Worm (Caenorhabditis elegans) whole organism, mixed stage, embryonic: ENCODE measurements around the gene dmsr-7.

Experiments
- M03D4.4 ChIP-seq: sonication (generic microtip); optimal IDR thresholded peaks from 2 replicates; lab custom pipeline; 2017; ENCODE audit warnings: mild to moderate bottlenecking, missing genetic modification characterization, missing compliant biosample characterization
- bed-3 ChIP-seq: fragments of 200-800 bp; sonication (Bioruptor generic); optimal IDR thresholded peaks from 3 replicates; lab custom pipeline; 2018; ENCODE audit warnings: mild to moderate bottlenecking, missing genetic modification characterization, moderate library complexity, missing compliant biosample characterization
- blmp-1 ChIP-seq: fragments of 150-350 bp; optimal IDR thresholded peaks from 2 replicates; lab custom pipeline; 2014; ENCODE audit warnings: missing biosample characterization, missing genetic modification characterization
- ceh-39 ChIP-seq: fragments of 150-350 bp; optimal IDR thresholded peaks from 2 replicates; lab custom pipeline; 2014; ENCODE audit warnings: missing biosample characterization, missing genetic modification characterization
- ceh-43 ChIP-seq: fragments of 200-800 bp; sonication (Bioruptor generic); optimal IDR thresholded peaks from 2 replicates; lab custom pipeline; 2018; ENCODE audit warnings: mild to moderate bottlenecking, missing genetic modification characterization, moderate library complexity, missing compliant biosample characterization
- ceh-83 ChIP-seq: fragments of 200-800 bp; sonication (Bioruptor generic); optimal IDR thresholded peaks from 2 replicates; lab custom pipeline; 2018; ENCODE audit warnings: mild to moderate bottlenecking, missing genetic modification characterization, missing compliant biosample characterization
- ces-1 ChIP-seq: fragments of 150-350 bp; optimal IDR thresholded peaks from 2 replicates; lab custom pipeline; 2014; ENCODE audit warnings: missing biosample characterization, missing genetic modification reagents, missing genetic modification characterization
- cnd-1 ChIP-seq: fragments of 200-800 bp; sonication (Bioruptor generic); optimal IDR thresholded peaks from 2 replicates; lab custom pipeline; 2018; ENCODE audit warnings: mild to moderate bottlenecking, missing genetic modification characterization, missing compliant biosample characterization
- drap-1 ChIP-seq: fragments of 200-800 bp; sonication (Bioruptor generic); optimal IDR thresholded peaks from 3 replicates; lab custom pipeline; 2018; ENCODE audit warnings: mild to moderate bottlenecking, missing genetic modification characterization, missing compliant biosample characterization
- elt-1 ChIP-seq: sonication (generic microtip); optimal IDR thresholded peaks from 2 replicates; lab custom pipeline; 2017; ENCODE audit warnings: missing genetic modification characterization, mild to moderate bottlenecking, missing compliant biosample characterization, antibody characterized with exemption, moderate library complexity, borderline replicate concordance; ENCODE audit not compliant: insufficient read depth
- elt-3 ChIP-seq: fragments of 150-350 bp; optimal IDR thresholded peaks from 2 replicates; lab custom pipeline; 2014; ENCODE audit warnings: missing biosample characterization, missing genetic modification characterization
- flh-1 ChIP-seq: fragments of 200-800 bp; sonication (Bioruptor generic); optimal IDR thresholded peaks from 2 replicates; lab custom pipeline; 2018; ENCODE audit warnings: mild to moderate bottlenecking, missing genetic modification characterization, moderate library complexity, missing compliant biosample characterization
- hlh-1 ChIP-seq: fragments of 150-350 bp; optimal IDR thresholded peaks from 2 replicates; lab custom pipeline; 2014; ENCODE audit warnings: missing biosample characterization, missing genetic modification reagents, missing genetic modification characterization
- lsy-2 ChIP-seq: fragments of 150-350 bp; optimal IDR thresholded peaks from 2 replicates; lab custom pipeline; 2014; ENCODE audit warnings: missing biosample characterization, missing genetic modification characterization
- mab-5 ChIP-seq: fragments of 150-350 bp; optimal IDR thresholded peaks from 2 replicates; lab custom pipeline; 2014; ENCODE audit warnings: missing biosample characterization, missing genetic modification characterization
- mep-1 ChIP-seq: fragments of 150-350 bp; optimal IDR thresholded peaks from 2 replicates; lab custom pipeline; 2017; ENCODE audit warnings: missing biosample characterization, missing genetic modification reagents, missing genetic modification characterization, inconsistent platforms
- mls-2 ChIP-seq: sonication (generic microtip); optimal IDR thresholded peaks from 2 replicates; lab custom pipeline; 2016; ENCODE audit warnings: mild to moderate bottlenecking, missing genetic modification characterization, moderate library complexity, missing compliant biosample characterization
- nhr-12 ChIP-seq: fragments of 150-350 bp; optimal IDR thresholded peaks from 2 replicates; lab custom pipeline; 2014; ENCODE audit warnings: missing biosample characterization, missing genetic modification characterization
- nhr-2 ChIP-seq: fragments of 150-350 bp; optimal IDR thresholded peaks from 2 replicates; lab custom pipeline; 2014; ENCODE audit warnings: missing biosample characterization, missing genetic modification characterization
- nhr-237 ChIP-seq: fragments of 150-350 bp; optimal IDR thresholded peaks from 2 replicates; lab custom pipeline; 2014; ENCODE audit warnings: missing biosample characterization, missing genetic modification characterization
- nhr-28 ChIP-seq: fragments of 150-350 bp; optimal IDR thresholded peaks from 2 replicates; lab custom pipeline; 2014; ENCODE audit warnings: missing biosample characterization, missing genetic modification characterization
- nhr-76 ChIP-seq: sonication (generic microtip); optimal IDR thresholded peaks from 2 replicates; lab custom pipeline; 2017; ENCODE audit warnings: missing biosample characterization, missing genetic modification characterization
- pha-4 ChIP-seq: fragments of 150-350 bp; optimal IDR thresholded peaks from 2 replicates; lab custom pipeline; 2018; ENCODE audit warnings: missing biosample characterization, missing genetic modification reagents, missing genetic modification characterization
- sem-2 ChIP-seq: fragments of 200-800 bp; sonication (Bioruptor generic); optimal IDR thresholded peaks from 2 replicates; lab custom pipeline; 2018; ENCODE audit warnings: mild to moderate bottlenecking, missing genetic modification characterization, missing compliant biosample characterization
- snpc-4 ChIP-seq: fragments of 150-350 bp; optimal IDR thresholded peaks from 2 replicates; lab custom pipeline; 2014; ENCODE audit warnings: missing biosample characterization, missing genetic modification characterization
- sptf-1 ChIP-seq: sonication (generic microtip); optimal IDR thresholded peaks from 2 replicates; lab custom pipeline; 2017; ENCODE audit warnings: mild to moderate bottlenecking, missing genetic modification characterization, moderate library complexity, missing compliant biosample characterization
- tbx-8 ChIP-seq: fragments of 200-800 bp; sonication (Bioruptor generic); optimal IDR thresholded peaks from 2 replicates; lab custom pipeline; 2018; ENCODE audit warnings: mild to moderate bottlenecking, missing genetic modification characterization, moderate library complexity, missing compliant biosample characterization
- unc-120 ChIP-seq: sonication (generic microtip); optimal IDR thresholded peaks from 2 replicates; lab custom pipeline; 2017; ENCODE audit warnings: missing genetic modification characterization, missing compliant biosample characterization; ENCODE audit not compliant: poor library complexity, severe bottlenecking
- unc-39 ChIP-seq: fragments of 150-350 bp; optimal IDR thresholded peaks from 2 replicates; lab custom pipeline; 2014; ENCODE audit warnings: missing biosample characterization, missing genetic modification characterization
- unc-62 ChIP-seq: fragments of 150-350 bp; optimal IDR thresholded peaks from 2 replicates; lab custom pipeline; 2014; ENCODE audit warnings: missing biosample characterization, missing genetic modification reagents, missing genetic modification characterization
- zip-8 ChIP-seq: fragments of 150-350 bp; optimal IDR thresholded peaks from 2 replicates; lab custom pipeline; 2014; ENCODE audit warnings: missing biosample characterization, missing genetic modification characterization
- ztf-11 ChIP-seq: fragments of 150-350 bp; optimal IDR thresholded peaks from 2 replicates; lab custom pipeline; 2014; ENCODE audit warnings: missing biosample characterization, missing genetic modification characterization

The dmsr-7 gene

DNA sequence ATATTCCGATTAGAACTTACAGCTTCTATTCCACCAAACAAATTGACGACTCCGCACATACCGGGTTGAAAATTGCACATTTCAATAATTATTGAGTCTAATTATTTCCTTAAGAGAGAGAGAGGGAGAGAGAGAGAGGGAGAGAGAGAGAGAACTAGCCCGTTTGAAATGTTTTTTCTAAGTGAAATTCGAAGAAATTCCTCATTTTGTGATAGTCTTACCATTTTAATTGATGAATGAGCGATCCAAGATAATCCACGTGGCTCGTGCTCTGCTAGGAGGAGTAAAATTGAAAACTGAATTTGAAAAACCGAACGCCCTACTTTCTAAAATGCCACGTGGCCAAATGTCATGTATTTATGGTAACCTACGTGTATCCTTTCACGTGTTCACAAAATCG is 27.3 kb downstream of the dmsr-7 start, which contains the start of gene F08F3.8:
Gene F08F3.8, minus strand, starts transcription at position 101 of the 400 bp plus-strand sequence.
- TF ChIP-seq mls-2 (tag; lab: Kevin White, UChicago) (no peak), mab-5 (tag; lab: Kevin White, UChicago) (no peak), elt-3 (tag; lab: Kevin White, UChicago) (no peak), ceh-83 (GFP tag; lab: Kevin White, UChicago) (no peak), cnd-1 (tag; lab: Kevin White, UChicago) (no peak), nhr-12 (tag; lab: Kevin White, UChicago) (no peak), nhr-76 (tag; lab: Kevin White, UChicago) (no peak), flh-1 (GFP tag; lab: Kevin White, UChicago) (no peak), unc-62 (GFP tag; lab: Kevin White, UChicago) (no peak), ceh-43 (GFP tag; lab: Kevin White, UChicago) (no peak), ztf-11 (tag; lab: Kevin White, UChicago) (no peak)

DNA sequence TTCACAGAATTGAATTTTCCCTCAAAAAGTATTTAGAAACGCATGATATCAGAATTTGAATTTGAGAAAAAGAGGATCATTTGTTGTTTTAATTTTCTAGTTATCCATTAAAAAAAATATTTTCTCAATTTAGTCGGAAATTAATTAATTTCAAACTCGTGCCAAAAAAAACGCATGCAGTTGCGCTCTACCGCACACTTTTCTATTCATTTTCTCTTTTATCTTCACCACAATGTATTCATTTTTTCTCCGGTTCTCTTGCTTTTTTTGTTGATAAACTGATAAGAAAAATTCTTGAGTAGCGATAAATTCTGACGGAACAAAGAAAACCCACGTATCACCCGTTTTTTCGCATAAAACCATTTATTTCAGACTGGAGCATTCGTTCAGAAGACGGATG is 27.9 kb downstream of the dmsr-7 start, which contains the start of gene acl-6:
Gene acl-6, plus strand, starts transcription at position 367 of the 400 bp plus-strand sequence.
- no peak for TF ChIP-seq cnd-1 (tag; lab: Kevin White, UChicago)
- TF ChIP-seq zip-8 = no peak
- TF ChIP-seq ztf-11 (tag; lab: Kevin White, UChicago) = no peak
- TF ChIP-seq sem-2 (GFP tag; lab: Kevin White, UChicago) = no peak
- TF ChIP-seq elt-1 (tag; lab: Kevin White, UChicago) = no peak

DNA sequence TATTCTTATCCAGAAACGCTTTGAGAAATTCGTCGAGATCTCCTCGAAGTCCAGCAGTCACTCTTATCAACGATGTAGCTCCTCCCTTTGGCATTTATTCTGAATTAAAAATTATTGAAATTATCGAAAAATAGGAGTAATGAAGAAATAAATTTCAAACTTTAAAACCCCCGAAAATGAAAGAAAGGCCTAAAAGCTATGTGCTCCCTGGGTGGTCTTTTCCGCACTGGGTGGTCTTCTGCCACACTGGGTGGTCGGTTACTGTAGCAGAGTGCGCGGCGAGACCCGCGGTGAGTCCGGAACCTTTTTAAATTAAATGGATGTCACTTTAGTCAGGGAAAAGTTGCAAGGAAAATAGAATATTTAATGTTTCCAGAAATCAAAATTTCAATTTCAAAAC is 33.9 kb downstream of the dmsr-7 start, which contains the start of gene snpc-1.3:
Gene snpc-1.3, minus strand, starts transcription at position 101 of the 400 bp plus-strand sequence.
- TF ChIP-seq unc-62 (GFP tag; lab: Kevin White, UChicago) (no peak), pha-4 (tag; lab: Kevin White, UChicago) (no peak), nhr-12 (tag; lab: Kevin White, UChicago) (no peak), nhr-76 (tag; lab: Kevin White, UChicago) (no peak), bed-3 (GFP tag; lab: Kevin White, UChicago) (no peak), sptf-1 (tag; lab: Kevin White, UChicago) (no peak), ceh-39 (tag; lab: Kevin White, UChicago) (no peak), flh-1 (GFP tag; lab: Kevin White, UChicago) (no peak), M03D4.4 (tag; lab: Kevin White, UChicago) (no peak)

DNA sequence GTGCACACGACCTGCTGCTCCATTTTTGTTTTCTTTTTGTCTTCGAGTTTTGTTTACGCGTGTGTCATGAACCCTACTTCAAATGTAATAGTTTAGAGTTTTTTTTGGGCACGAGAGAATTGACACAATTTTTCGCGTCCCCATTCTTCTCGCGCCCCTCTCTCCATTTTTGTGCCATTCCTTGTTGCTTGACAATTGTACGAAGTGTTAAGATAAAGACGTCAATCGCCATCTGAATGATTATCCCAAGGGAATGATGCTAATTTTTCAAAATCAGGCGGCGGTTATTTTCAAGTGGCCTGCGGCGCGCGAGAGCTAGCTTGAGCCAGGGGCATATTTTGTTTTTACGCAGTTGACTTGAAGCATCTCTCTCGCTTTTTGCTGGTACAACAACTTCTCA is 37.2 kb downstream of the dmsr-7 start:
- TF ChIP-seq unc-120 (tag; lab: Kevin White, UChicago) (no peak), elt-3 (tag; lab: Kevin White, UChicago) (no peak), ces-1 (no peak), drap-1 (no peak), nhr-2 (tag; lab: Kevin White, UChicago) (no peak), tbx-8 (GFP tag; lab: Kevin White, UChicago) (no peak), blmp-1 (tag; lab: Kevin White, UChicago) (no peak), pha-4 (tag; lab: Kevin White, UChicago) (no peak), ceh-83 (GFP tag; lab: Kevin White, UChicago) (no peak), mep-1 (tag; lab: Kevin White, UChicago) (no peak), ztf-11 (tag; lab: Kevin White, UChicago) (no peak), hlh-1 (tag; lab: Kevin White, UChicago) (no peak), bed-3 (GFP tag; lab: Kevin White, UChicago) (no peak), nhr-76 (tag; lab: Kevin White, UChicago) (no peak), lsy-2 (no peak), unc-62 (GFP tag; lab: Kevin White, UChicago) (no peak), unc-39 (tag; lab: Kevin White, UChicago) (no peak), flh-1 (GFP tag; lab: Kevin White, UChicago) (no peak), nhr-237 (tag; lab: Kevin White, UChicago) (no peak), snpc-4 (no peak)

DNA sequence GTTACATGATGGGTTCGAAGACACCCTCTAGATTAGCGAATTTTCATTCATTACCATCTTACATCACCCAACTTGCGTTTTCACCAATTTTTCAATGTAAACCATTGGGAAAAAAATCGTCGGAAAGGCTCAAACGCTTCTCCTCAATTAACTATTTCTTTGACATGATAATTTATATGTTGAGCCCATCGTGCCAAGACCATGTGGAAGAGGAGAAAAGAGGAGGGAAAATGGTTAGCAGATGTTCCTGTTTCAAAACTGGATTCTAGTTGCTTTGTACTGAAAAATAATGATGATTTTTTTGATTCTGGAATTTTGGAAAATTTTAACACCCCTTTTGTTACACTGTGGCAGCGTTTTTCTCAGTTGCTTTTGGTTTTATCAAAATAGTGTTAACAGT is 38.9 kb downstream of the dmsr-7 start:
- no peak for TF ChIP-seq drap-1
- TF ChIP-seq nhr-28 (tag; lab: Kevin White, UChicago) = no peak
- TF ChIP-seq nhr-2 (tag; lab: Kevin White, UChicago) = no peak
- TF ChIP-seq ceh-39 (tag; lab: Kevin White, UChicago) = no peak
